Worm (Caenorhabditis elegans) whole organism, mixed stage, embryonic: ENCODE data around the gene F26D2.13.

Experiments
- blmp-1 ChIP-seq: fragments of 150-350 bp; optimal IDR thresholded peaks from 2 replicates; lab custom pipeline; 2014; ENCODE audit warnings: missing biosample characterization, missing genetic modification characterization
- ceh-83 ChIP-seq: fragments of 200-800 bp; sonication (Bioruptor generic); optimal IDR thresholded peaks from 2 replicates; lab custom pipeline; 2018; ENCODE audit warnings: mild to moderate bottlenecking, missing genetic modification characterization, missing compliant biosample characterization
- nhr-237 ChIP-seq: fragments of 150-350 bp; optimal IDR thresholded peaks from 2 replicates; lab custom pipeline; 2014; ENCODE audit warnings: missing biosample characterization, missing genetic modification characterization
- unc-39 ChIP-seq: fragments of 150-350 bp; optimal IDR thresholded peaks from 2 replicates; lab custom pipeline; 2014; ENCODE audit warnings: missing biosample characterization, missing genetic modification characterization

- TF ChIP-seq unc-39 (tag; lab: Kevin White, UChicago) (no peak), nhr-237 (tag; lab: Kevin White, UChicago) (no peak), blmp-1 (tag; lab: Kevin White, UChicago) (no peak), ceh-83 (GFP tag; lab: Kevin White, UChicago) (no peak)
Measured at ce11 chrV:16407663-16408062, 27.7 kb downstream of the F26D2.13 start, which contains the start of gene F26D2.3.
